Worm (Caenorhabditis elegans) whole organism, L4 larva: ENCODE results near the gene trxr-2.
A peak's percentile ranks its signal among the peaks of the same experiment; 100 is the strongest.

ENCODE experiments used
- D1046.2 ChIP-seq: fragments of 200-800 bp; sonication (Bioruptor generic); IDR thresholded peaks from 2 replicates; pipeline ENCODE4 v1.3.6; 2022; ENCODE audit warnings: missing genetic modification characterization, missing compliant biosample characterization
- F44E2.7 ChIP-seq: fragments of 200-800 bp; sonication (Bioruptor generic); IDR thresholded peaks from 2 replicates; pipeline ENCODE4 v2.1.2; 2022; ENCODE audit warnings: missing genetic modification characterization, missing compliant biosample characterization
- T20F7.1 ChIP-seq: fragments of 200-800 bp; sonication (Bioruptor generic); optimal IDR thresholded peaks from 2 replicates; lab custom pipeline; 2018; ENCODE audit warnings: mild to moderate bottlenecking, missing genetic modification characterization, missing compliant biosample characterization
- Y48G9A.11 ChIP-seq: fragments of 200-800 bp; sonication (Bioruptor generic); IDR thresholded peaks from 2 replicates; pipeline ENCODE4 v1.3.6; 2022; ENCODE audit warnings: missing genetic modification reagents, missing genetic modification characterization, missing compliant biosample characterization
- Y5F2A.4 ChIP-seq: fragments of 200-800 bp; sonication (Bioruptor generic); optimal IDR thresholded peaks from 2 replicates; lab custom pipeline; 2018; ENCODE audit warnings: mild to moderate bottlenecking, missing genetic modification characterization, missing compliant biosample characterization
- ZK337.2 ChIP-seq: fragments of 200-800 bp; sonication (Bioruptor generic); IDR thresholded peaks from 2 replicates; pipeline ENCODE4 v1.3.6; 2022; ENCODE audit warnings: missing genetic modification reagents, missing genetic modification characterization, missing compliant biosample characterization
- ZK546.5 ChIP-seq, 2 experiments: sonication (generic microtip); optimal IDR thresholded peaks; 2 replicates each; lab custom pipeline; 2017; ENCODE audit warnings: missing biosample characterization in 2 of 2, missing genetic modification characterization in 2 of 2
- ama-1 ChIP-seq: fragments of 150-350 bp; optimal IDR thresholded peaks from 2 replicates; lab custom pipeline; 2014; ENCODE audit warnings: inconsistent platforms, mixed read lengths
- attf-4 ChIP-seq: sonication (generic microtip); optimal IDR thresholded peaks from 3 replicates; lab custom pipeline; 2017; ENCODE audit warnings: missing biosample characterization, missing genetic modification characterization
- ceh-20 ChIP-seq: fragments of 200-800 bp; sonication (Bioruptor generic); IDR thresholded peaks from 2 replicates; pipeline ENCODE4 v1.3.6; 2022; ENCODE audit warnings: missing genetic modification reagents, missing genetic modification characterization, missing compliant biosample characterization
- ceh-28 ChIP-seq: fragments of 150-350 bp; optimal IDR thresholded peaks from 2 replicates; lab custom pipeline; 2014; ENCODE audit warnings: missing biosample characterization, missing genetic modification reagents, missing genetic modification characterization
- ceh-32 ChIP-seq: sonication (generic microtip); optimal IDR thresholded peaks from 2 replicates; lab custom pipeline; 2016; ENCODE audit warnings: mild to moderate bottlenecking, missing genetic modification characterization, missing compliant biosample characterization; ENCODE audit not compliant: poor library complexity
- ceh-44 ChIP-seq: fragments of 200-800 bp; sonication (Bioruptor generic); IDR thresholded peaks from 2 replicates; pipeline ENCODE4 v1.3.6; 2022; ENCODE audit warnings: missing genetic modification reagents, missing genetic modification characterization, missing compliant biosample characterization
- ceh-82 ChIP-seq: sonication (generic microtip); optimal IDR thresholded peaks from 2 replicates; lab custom pipeline; 2017; ENCODE audit warnings: missing biosample characterization, missing genetic modification characterization
- cey-2 ChIP-seq: sonication (generic microtip); optimal IDR thresholded peaks from 3 replicates; lab custom pipeline; 2017; ENCODE audit warnings: missing genetic modification characterization, mild to moderate bottlenecking, missing compliant biosample characterization, antibody characterized with exemption, borderline replicate concordance; ENCODE audit not compliant: insufficient read depth
- daf-12 ChIP-seq: fragments of 150-350 bp; optimal IDR thresholded peaks from 2 replicates; lab custom pipeline; 2014; ENCODE audit warnings: missing biosample characterization, missing genetic modification reagents, missing genetic modification characterization
- daf-19 ChIP-seq: fragments of 200-800 bp; sonication (Bioruptor generic); conservative IDR thresholded peaks from 2 replicates; pipeline ENCODE4 v1.3.6; 2022; ENCODE audit warnings: missing genetic modification characterization, missing compliant biosample characterization
- daf-8 ChIP-seq: fragments of 200-800 bp; sonication (Bioruptor generic); IDR thresholded peaks from 2 replicates; pipeline ENCODE4 v1.3.6; 2022; ENCODE audit warnings: missing genetic modification characterization, missing compliant biosample characterization
- dmd-6 ChIP-seq: fragments of 200-800 bp; sonication (Bioruptor generic); IDR thresholded peaks from 2 replicates; pipeline ENCODE4 v1.3.6; 2022; ENCODE audit warnings: missing genetic modification reagents, missing genetic modification characterization, missing compliant biosample characterization
- dmd-8 ChIP-seq: fragments of 200-800 bp; sonication (Bioruptor generic); IDR thresholded peaks from 2 replicates; pipeline ENCODE4 v1.3.6; 2022; ENCODE audit warnings: missing genetic modification characterization, missing compliant biosample characterization
- dmd-9 ChIP-seq: fragments of 200-800 bp; sonication (Bioruptor generic); IDR thresholded peaks from 2 replicates; pipeline ENCODE4 v1.3.6; 2022; ENCODE audit warnings: missing genetic modification reagents, missing genetic modification characterization, missing compliant biosample characterization
- egl-27 ChIP-seq: sonication (generic microtip); optimal IDR thresholded peaks from 3 replicates; lab custom pipeline; 2017; ENCODE audit warnings: missing biosample characterization, missing genetic modification reagents, missing genetic modification characterization
- fos-1 ChIP-seq: fragments of 150-350 bp; optimal IDR thresholded peaks from 2 replicates; lab custom pipeline; 2014; ENCODE audit warnings: missing biosample characterization, missing genetic modification characterization
- gei-8 ChIP-seq: fragments of 200-800 bp; sonication (Bioruptor generic); optimal IDR thresholded peaks from 2 replicates; lab custom pipeline; 2018; ENCODE audit warnings: mild to moderate bottlenecking, missing genetic modification characterization, missing compliant biosample characterization
- hif-1 ChIP-seq, 2 experiments: sonication (generic microtip); optimal IDR thresholded peaks; 2 replicates each; lab custom pipeline; 2016 to 2017; ENCODE audit warnings: missing compliant biosample characterization in 2 of 2, missing genetic modification characterization in 2 of 2, missing genetic modification reagents in 2 of 2, missing genotype in 2 of 2, mild to moderate bottlenecking in 1 of 2
- hlh-11 ChIP-seq: fragments of 200-800 bp; sonication (Bioruptor generic); optimal IDR thresholded peaks from 2 replicates; lab custom pipeline; 2018; ENCODE audit warnings: mild to moderate bottlenecking, missing genetic modification characterization, missing compliant biosample characterization
- jun-1 ChIP-seq: fragments of 150-350 bp; optimal IDR thresholded peaks from 2 replicates; lab custom pipeline; 2014; ENCODE audit warnings: missing biosample characterization, missing genetic modification reagents, missing genetic modification characterization
- lin-13 ChIP-seq: fragments of 150-350 bp; optimal IDR thresholded peaks from 2 replicates; lab custom pipeline; 2014; ENCODE audit warnings: missing biosample characterization, missing genetic modification reagents, missing genetic modification characterization
- lin-15B ChIP-seq: fragments of 150-350 bp; sonication (generic microtip); optimal IDR thresholded peaks from 3 replicates; lab custom pipeline; 2014; ENCODE audit warnings: missing biosample characterization, missing genetic modification characterization
- lsy-2 ChIP-seq, 2 experiments: fragments of 150-350 bp in 1 of 2; sonication (generic microtip) in 1 of 2; optimal IDR thresholded peaks; 2 replicates each; lab custom pipeline; 2014 to 2017; ENCODE audit warnings: missing biosample characterization in 2 of 2, missing genetic modification characterization in 2 of 2
- madf-5 ChIP-seq, 2 experiments: fragments of 200-800 bp; sonication (Bioruptor generic); IDR thresholded peaks; 2 replicates each; pipeline ENCODE4 v1.3.6; 2022; ENCODE audit warnings: missing compliant biosample characterization in 2 of 2, missing genetic modification characterization in 2 of 2
- madf-9 ChIP-seq: fragments of 200-800 bp; sonication (Bioruptor generic); conservative IDR thresholded peaks from 2 replicates; pipeline ENCODE4 v1.3.6; 2022; ENCODE audit warnings: missing genetic modification reagents, missing genetic modification characterization, missing compliant biosample characterization
- mes-2 ChIP-seq: sonication (generic microtip); optimal IDR thresholded peaks from 2 replicates; lab custom pipeline; 2016; ENCODE audit warnings: missing genotype, mild to moderate bottlenecking, missing genetic modification characterization, missing compliant biosample characterization; ENCODE audit not compliant: poor library complexity, severe bottlenecking
- nhr-102 ChIP-seq: sonication (generic microtip); optimal IDR thresholded peaks from 2 replicates; lab custom pipeline; 2016; ENCODE audit warnings: mild to moderate bottlenecking, missing genetic modification characterization, moderate library complexity, missing compliant biosample characterization
- nhr-11 ChIP-seq: fragments of 150-350 bp; optimal IDR thresholded peaks from 2 replicates; lab custom pipeline; 2014; ENCODE audit warnings: missing biosample characterization, missing genetic modification characterization
- nhr-111 ChIP-seq: fragments of 200-800 bp; sonication (Bioruptor generic); optimal IDR thresholded peaks from 2 replicates; lab custom pipeline; 2018; ENCODE audit warnings: mild to moderate bottlenecking, missing genetic modification characterization, missing compliant biosample characterization
- nhr-28 ChIP-seq: fragments of 150-350 bp; optimal IDR thresholded peaks from 2 replicates; lab custom pipeline; 2014; ENCODE audit warnings: missing biosample characterization, missing genetic modification characterization
- nhr-41 ChIP-seq: fragments of 200-800 bp; sonication (Bioruptor generic); IDR thresholded peaks from 2 replicates; pipeline ENCODE4 v1.3.6; 2022; ENCODE audit warnings: missing genetic modification reagents, missing genetic modification characterization, missing compliant biosample characterization
- nhr-48 ChIP-seq: sonication (generic microtip); optimal IDR thresholded peaks from 2 replicates; lab custom pipeline; 2016; ENCODE audit warnings: mild to moderate bottlenecking, missing genetic modification characterization, missing compliant biosample characterization
- nhr-76 ChIP-seq: fragments of 150-350 bp; optimal IDR thresholded peaks from 2 replicates; lab custom pipeline; 2014; ENCODE audit warnings: missing biosample characterization, missing genetic modification characterization
- nhr-77 ChIP-seq: fragments of 150-350 bp; optimal IDR thresholded peaks from 2 replicates; lab custom pipeline; 2014; ENCODE audit warnings: missing biosample characterization, missing genetic modification characterization
- pqm-1 ChIP-seq: sonication (generic microtip); optimal IDR thresholded peaks from 2 replicates; lab custom pipeline; 2017; ENCODE audit warnings: missing biosample characterization, missing genetic modification characterization
- snpc-4 ChIP-seq: fragments of 150-350 bp; optimal IDR thresholded peaks from 2 replicates; lab custom pipeline; 2014; ENCODE audit warnings: missing biosample characterization, missing genetic modification characterization
- spr-3 ChIP-seq: fragments of 200-800 bp; sonication (Bioruptor generic); optimal IDR thresholded peaks from 2 replicates; lab custom pipeline; 2018; ENCODE audit warnings: mild to moderate bottlenecking, missing genetic modification characterization, missing compliant biosample characterization
- tag-97 ChIP-seq: fragments of 200-800 bp; sonication (Bioruptor generic); IDR thresholded peaks from 2 replicates; pipeline ENCODE4 v1.3.6; 2022; ENCODE audit warnings: missing genetic modification characterization, missing compliant biosample characterization
- tra-1 ChIP-seq: fragments of 200-800 bp; sonication (Bioruptor generic); IDR thresholded peaks from 2 replicates; pipeline ENCODE4 v1.3.6; 2022; ENCODE audit warnings: missing genetic modification reagents, missing genetic modification characterization, missing compliant biosample characterization
- unc-130 ChIP-seq: sonication (generic microtip); optimal IDR thresholded peaks from 2 replicates; lab custom pipeline; 2016; ENCODE audit warnings: missing genetic modification reagents, missing genetic modification characterization, missing compliant biosample characterization
- unc-62 ChIP-seq, 3 experiments: fragments of 150-350 bp in 1 of 3; sonication (generic microtip); optimal IDR thresholded peaks in 2 of 3; peaks in 1 of 3; 1 replicate in 1 of 3; 2 replicates in 2 of 3; lab custom pipeline; 2014 to 2017; ENCODE audit warnings: missing biosample characterization in 3 of 3, missing genetic modification characterization in 3 of 3, missing genetic modification reagents in 3 of 3, missing genotype in 1 of 3
- zag-1 ChIP-seq: fragments of 150-350 bp; optimal IDR thresholded peaks from 2 replicates; lab custom pipeline; 2014; ENCODE audit warnings: missing biosample characterization, missing genetic modification characterization
- zfp-2 ChIP-seq: sonication (generic microtip); optimal IDR thresholded peaks from 2 replicates; lab custom pipeline; 2016; ENCODE audit warnings: mild to moderate bottlenecking, missing genetic modification characterization, missing compliant biosample characterization
- ztf-7 ChIP-seq: fragments of 150-350 bp; optimal IDR thresholded peaks from 2 replicates; lab custom pipeline; 2014; ENCODE audit warnings: missing biosample characterization, missing genetic modification characterization

trxr-2 gene

DNA sequence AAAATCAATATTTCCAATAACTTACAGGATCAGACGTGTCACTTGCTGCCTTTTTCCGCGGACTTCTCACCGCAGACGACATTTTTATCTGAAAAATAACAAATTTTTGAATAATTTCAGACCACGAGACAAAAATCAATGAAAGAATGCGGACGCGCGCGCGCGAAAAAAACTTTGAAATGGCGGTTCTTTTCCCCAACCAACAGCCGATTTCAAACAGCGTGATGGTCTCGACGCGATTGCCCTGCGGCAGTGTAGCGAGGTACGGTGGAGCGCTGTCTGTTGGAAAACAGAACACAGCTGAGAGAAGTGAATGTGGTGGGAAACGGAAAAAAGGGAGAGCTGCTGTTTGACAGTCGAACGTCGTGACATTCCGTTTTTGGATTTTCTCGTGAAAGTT lies 9.5 kb upstream of the trxr-2 start, which contains the start of gene lin-9 (continued):
- TF ChIP-seq Y48G9A.11 (GFP tag; lab: Robert Waterston, UW) (peak; percentile 91), zfp-2 (peak; percentile 67), nhr-41 (no peak), Y5F2A.4 (peak; percentile 2), ama-1 (lab: Kevin White, UChicago) (peak; percentile 47), daf-12 (tag; lab: Kevin White, UChicago) (no peak), F44E2.7 (GFP tag; lab: Robert Waterston, UW) (0 out of 2 replicates have a peak, but pooled peaks have one; percentile 24), madf-9 (peak; percentile 86), ZK546.5 (tag; optimal IDR thresholded peaks at IDR 0.05; lab: Kevin White, UChicago) (peak in 1 of 2 experiments; percentile 26), hlh-11 (tag; lab: Kevin White, UChicago) (peak; percentile 100), ZK337.2 (no peak), cey-2 (tag; lab: Kevin White, UChicago) (no peak), fos-1 (no peak), dmd-9 (peak; percentile 90), nhr-111 (GFP tag; lab: Kevin White, UChicago) (no peak), T20F7.1 (GFP tag; lab: Kevin White, UChicago) (peak; percentile 91), lsy-2 (tag; optimal IDR thresholded peaks at IDR 0.05; lab: Kevin White, UChicago) (peak; percentile 99 to 100), mes-2 (peak; percentile 95), nhr-77 (tag; lab: Kevin White, UChicago) (peak; percentile 86), dmd-8 (GFP tag; lab: Robert Waterston, UW) (no peak), nhr-28 (peak; percentile 83), zag-1 (tag; lab: Kevin White, UChicago) (no peak), nhr-102 (peak; percentile 94), tra-1 (GFP tag; lab: Robert Waterston, UW) (peak; percentile 92), daf-8 (GFP tag; lab: Robert Waterston, UW) (no peak), attf-4 (tag; lab: Kevin White, UChicago) (no peak), hif-1 (tag; optimal IDR thresholded peaks at IDR 0.05; lab: Kevin White, UChicago) (peak; percentile 57 to 89), jun-1 (tag; lab: Kevin White, UChicago) (peak; percentile 84), ztf-7 (tag; lab: Kevin White, UChicago) (peak; percentile 83), lin-13 (GFP tag; lab: Kevin White, UChicago) (peak; percentile 97), gei-8 (GFP tag; lab: Kevin White, UChicago) (no peak), unc-62 (GFP tag; optimal IDR thresholded peaks at IDR 0.05 in 1 of 2; lab: Kevin White, UChicago) (peak; percentile 3 to 98), unc-62 (tag; optimal IDR thresholded peaks at IDR 0.05; lab: Kevin White, UChicago) (no peak), daf-19 (no peak), lin-15B (tag; lab: Kevin White, UChicago) (peak; percentile 83), nhr-76 (tag; lab: Kevin White, UChicago) (no peak), pqm-1 (tag; lab: Kevin White, UChicago) (peak; percentile 19), ceh-32 (tag; lab: Kevin White, UChicago) (peak; percentile 76), spr-3 (GFP tag; lab: Kevin White, UChicago) (peak; percentile 91), ceh-82 (tag; lab: Kevin White, UChicago) (no peak), ceh-28 (peak; percentile 35), dmd-6 (GFP tag; lab: Robert Waterston, UW) (peak; percentile 96), unc-130 (GFP tag; lab: Kevin White, UChicago) (peak; percentile 81), egl-27 (no peak), ceh-44 (GFP tag; lab: Robert Waterston, UW) (peak; percentile 81), snpc-4 (tag; lab: Kevin White, UChicago) (no peak), ceh-20 (peak; percentile 95), madf-5 (GFP tag; IDR thresholded peaks at IDR 0.05; lab: Robert Waterston, UW) (no peak), nhr-48 (tag; lab: Kevin White, UChicago) (peak; percentile 88), tag-97 (GFP tag; lab: Robert Waterston, UW) (no peak), nhr-11 (peak; percentile 96), D1046.2 (GFP tag; lab: Robert Waterston, UW) (peak; percentile 86)
